Worm (Caenorhabditis elegans) whole organism, midembryonic: Measurements from ENCODE around the gene srg-9.

Experiments
- flt-1 ChIP-seq: fragments of 200-800 bp; sonication (Bioruptor generic); IDR thresholded peaks from 2 replicates; pipeline ENCODE4 v1.3.6; 2022; ENCODE audit warnings: missing genetic modification characterization, missing compliant biosample characterization
- ztf-29 ChIP-seq: fragments of 200-800 bp; sonication (Bioruptor generic); IDR thresholded peaks from 2 replicates; pipeline ENCODE4 v1.3.6; 2022; ENCODE audit warnings: missing genetic modification reagents, missing genetic modification characterization, missing compliant biosample characterization

DNA sequence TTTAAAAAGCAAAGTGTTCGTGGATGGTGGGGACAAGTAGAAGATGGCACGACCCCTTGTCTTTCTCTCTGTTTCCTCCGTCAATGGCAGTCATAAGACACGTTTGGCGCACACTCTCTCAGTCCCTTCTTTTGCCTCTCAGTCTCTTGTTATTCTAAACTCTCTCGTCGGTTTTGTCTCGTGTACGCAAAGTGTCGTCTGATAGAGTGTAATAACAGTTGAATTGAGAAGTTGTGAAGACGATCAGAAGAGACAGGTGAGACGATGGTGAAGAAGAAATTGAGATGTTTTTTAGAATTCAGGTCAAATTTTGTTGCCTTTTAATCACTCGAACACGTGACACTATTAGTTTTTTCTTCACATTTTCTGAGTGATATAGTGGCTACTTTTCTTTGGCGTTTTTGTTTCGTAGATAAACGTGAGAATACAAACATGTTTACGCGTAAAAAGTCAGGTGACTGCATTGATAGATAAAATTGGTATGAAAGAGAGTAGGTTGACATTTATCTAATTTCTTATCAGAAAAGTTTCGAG, 46.6 kb upstream of the srg-9 start, which contains the start of gene F47D12.9:
- no peak for TF ChIP-seq ztf-29 (GFP tag; lab: Robert Waterston, UW)
- no peak for TF ChIP-seq flt-1
